Worm (Caenorhabditis elegans): ENCODE measurements around the gene grl-6.

grl-6 gene

ce11 chrX:6405905-6406304, 44.8 kb downstream of the grl-6 start:
- TF ChIP-seq pha-4 (tag; optimal IDR thresholded peaks at IDR 0.05): no peak
- no peak for TF ChIP-seq fkh-6 (tag; optimal IDR thresholded peaks at IDR 0.05)
- no peak for TF ChIP-seq nhr-11 (tag; optimal IDR thresholded peaks at IDR 0.05)
- no peak for TF ChIP-seq unc-55 (GFP tag; optimal IDR thresholded peaks at IDR 0.05)

- TF ChIP-seq fax-1 (tag; optimal IDR thresholded peaks at IDR 0.05): no peak
- no peak for TF ChIP-seq C08G9.2 (tag; optimal IDR thresholded peaks at IDR 0.05)
- no peak for TF ChIP-seq pax-1 (tag; optimal IDR thresholded peaks at IDR 0.05)
These were observed 47.6 kb downstream of the grl-6 start, which contains the start of gene glt-4 for ce11 chrX:6403122-6403521. glt-4 (plus strand) TSS chrX:6403422.

All from whole organism, late embryonic.